Fruit fly (Drosophila melanogaster) whole organism, embryonic: ENCODE data around the gene Mink.

Experiments used
- CG7963 ChIP-seq: fragments of 200-800 bp; sonication (Bioruptor generic); IDR thresholded peaks from 3 replicates; pipeline ENCODE4 v1.3.6; 2022; ENCODE audit warnings: missing biosample characterization, missing genetic modification characterization; ENCODE audit not compliant: partially characterized antibody
- MBD-R2 ChIP-seq: fragments of 200-800 bp; sonication (Bioruptor generic); IDR thresholded peaks from 2 replicates; pipeline ENCODE4 v1.3.6; 2022; ENCODE audit warnings: missing biosample characterization, missing genetic modification characterization
- Meics ChIP-seq: fragments of 200-800 bp; sonication (Bioruptor generic); optimal IDR thresholded peaks from 2 replicates; lab custom pipeline; 2017; ENCODE audit warnings: missing biosample characterization, mild to moderate bottlenecking, missing genetic modification characterization
- cwo ChIP-seq: fragments of 200-800 bp; sonication (Bioruptor generic); optimal IDR thresholded peaks from 3 replicates; lab custom pipeline; 2017; ENCODE audit warnings: missing biosample characterization, missing genetic modification characterization, mild to moderate bottlenecking, moderate library complexity, missing genetic modification reagents
- gem ChIP-seq: fragments of 200-800 bp; sonication (Bioruptor generic); optimal IDR thresholded peaks from 2 replicates; lab custom pipeline; 2019; ENCODE audit warnings: missing biosample characterization, mild to moderate bottlenecking, missing genetic modification characterization, moderate library complexity
- klu ChIP-seq: fragments of 200-800 bp; sonication (Bioruptor generic); IDR thresholded peaks from 2 replicates; pipeline ENCODE4 v1.3.6; 2022; ENCODE audit warnings: missing biosample characterization, missing genetic modification characterization

dm6 chr3R:24893320-24893955 is 28.8 kb upstream of the Mink start:
- TF ChIP-seq cwo (GFP tag; lab: Kevin White, UChicago): peak; percentile 73
- no peak for TF ChIP-seq CG7963
- peak; percentile 82 for TF ChIP-seq Meics
- TF ChIP-seq klu (GFP tag; lab: Robert Waterston, UW): peak; percentile 60; the same call in 1 of the 2 replicates
- peak; percentile 94 for TF ChIP-seq gem (tag; lab: Kevin White, UChicago)
- TF ChIP-seq MBD-R2: no peak; the same call in 1 of the 2 replicates
